Fruit fly (Drosophila melanogaster): ENCODE data around the gene CG15465.

Gene CG15465

dm6 chrX:5041525-5042454, 43.8 kb upstream of the CG15465 start (continued):
- TF ChIP-seq eve (GFP tag; optimal IDR thresholded peaks at IDR 0.05) (peak in 1 of 2 experiments; percentile 45), NFAT (GFP tag; IDR thresholded peaks at IDR 0.05) (peak; percentile 67), ham (GFP tag; IDR thresholded peaks at IDR 0.05) (peak; percentile 22; the same call in 1 of the 2 replicates), rib (GFP tag; IDR thresholded peaks at IDR 0.05) (peak; percentile 64), Poxn (GFP tag; IDR thresholded peaks at IDR 0.05) (peak; percentile 27; the same call in 1 of the 2 replicates), Hr51 (GFP tag; optimal IDR thresholded peaks at IDR 0.05) (peak; percentile 17 to 66), pnt (GFP tag; optimal IDR thresholded peaks at IDR 0.05) (peak; percentile 11), ATbp (GFP tag; optimal IDR thresholded peaks at IDR 0.05) (peak; percentile 18), Chrac-16 (GFP tag; optimal IDR thresholded peaks at IDR 0.05) (peak; percentile 50), stc (GFP tag; IDR thresholded peaks at IDR 0.05) (peak; percentile 74), ewg (GFP tag; optimal IDR thresholded peaks at IDR 0.05) (peak; percentile 16), gcm (GFP tag; optimal IDR thresholded peaks at IDR 0.05) (no peak), CG12219 (GFP tag; optimal IDR thresholded peaks at IDR 0.05) (peak; percentile 37), lilli (GFP tag; optimal IDR thresholded peaks at IDR 0.05) (peak; percentile 72), CG14710 (tag; optimal IDR thresholded peaks at IDR 0.05) (peak; percentile 6), lmd (GFP tag; IDR thresholded peaks at IDR 0.05) (peak; percentile 83), fd96Cb (tag; optimal IDR thresholded peaks at IDR 0.05) (peak; percentile 39), E2f1 (GFP tag; IDR thresholded peaks at IDR 0.05) (peak; percentile 78), CG2889 (GFP tag; IDR thresholded peaks at IDR 0.05) (peak; percentile 73), tap (tag; optimal IDR thresholded peaks at IDR 0.05) (peak; percentile 32), CG4328 (GFP tag; optimal IDR thresholded peaks at IDR 0.05) (no peak), al (GFP tag; IDR thresholded peaks at IDR 0.05) (peak; percentile 80), klu (GFP tag; IDR thresholded peaks at IDR 0.05) (peak; percentile 67), CG12942 (GFP tag; optimal IDR thresholded peaks at IDR 0.05) (peak; percentile 12), CG11398 (GFP tag; optimal IDR thresholded peaks at IDR 0.05) (no peak), CG43689 (GFP tag; IDR thresholded peaks at IDR 0.05) (0 out of 2 replicates have a peak, but pooled peaks have one; percentile 9), pzg (GFP tag; optimal IDR thresholded peaks at IDR 0.05) (no peak), Lim3 (GFP tag; IDR thresholded peaks at IDR 0.05) (peak; percentile 23; the same call in 1 of the 2 replicates), dm (GFP tag; optimal IDR thresholded peaks at IDR 0.05) (no peak), shn (GFP tag; optimal IDR thresholded peaks at IDR 0.05) (no peak), CG14014 (GFP tag; IDR thresholded peaks at IDR 0.05) (peak; percentile 90), Ptx1 (GFP tag; IDR thresholded peaks at IDR 0.05) (peak; percentile 84), CG10267 (tag; optimal IDR thresholded peaks at IDR 0.05) (peak; percentile 33), Elba2 (GFP tag; optimal IDR thresholded peaks at IDR 0.05) (no peak), CG17359 (tag; optimal IDR thresholded peaks at IDR 0.05) (peak; percentile 60), CG1647 (GFP tag; optimal IDR thresholded peaks at IDR 0.05) (no peak), CG18599 (GFP tag; optimal IDR thresholded peaks at IDR 0.05) (peak; percentile 72), CG8290 (GFP tag; optimal IDR thresholded peaks at IDR 0.05) (no peak), CG8290 (tag; optimal IDR thresholded peaks at IDR 0.05) (peak in 1 of 2 experiments; percentile 8), Ravus (GFP tag; IDR thresholded peaks at IDR 0.05) (peak; percentile 47)
